Worm (Caenorhabditis elegans): ENCODE measurements around the gene hex-1.

Gene hex-1

ce11 chrX:2213400-2214362 lies 7.3 kb upstream of the hex-1 start:
- TF ChIP-seq snpc-4 (tag; optimal IDR thresholded peaks at IDR 0.05) (no peak), lsy-2 (tag; optimal IDR thresholded peaks at IDR 0.05) (no peak), unc-120 (tag; optimal IDR thresholded peaks at IDR 0.05; ENCODE audit: poor library complexity, severe bottlenecking) (no peak), M03D4.4 (tag; optimal IDR thresholded peaks at IDR 0.05) (no peak), bed-3 (GFP tag; optimal IDR thresholded peaks at IDR 0.05) (no peak), ham-2 (GFP tag; optimal IDR thresholded peaks at IDR 0.05) (no peak), sptf-1 (tag; optimal IDR thresholded peaks at IDR 0.05) (peak; percentile 36), ztf-11 (tag; optimal IDR thresholded peaks at IDR 0.05) (no peak), ceh-39 (tag; optimal IDR thresholded peaks at IDR 0.05) (no peak)

- TF ChIP-seq mep-1 (tag; optimal IDR thresholded peaks at IDR 0.05) (no peak), zip-8 (tag; optimal IDR thresholded peaks at IDR 0.05) (no peak), cnd-1 (tag; optimal IDR thresholded peaks at IDR 0.05) (no peak), ces-1 (GFP tag; optimal IDR thresholded peaks at IDR 0.05) (no peak)
Measured at ce11 chrX:2214454-2214853, 6.5 kb upstream of the hex-1 start.

ce11 chrX:2215108-2215507 lies 5.8 kb upstream of the hex-1 start:
- TF ChIP-seq hlh-1 (tag; optimal IDR thresholded peaks at IDR 0.05) (no peak), sptf-1 (tag; optimal IDR thresholded peaks at IDR 0.05) (no peak), unc-39 (tag; optimal IDR thresholded peaks at IDR 0.05) (no peak), nhr-237 (tag; optimal IDR thresholded peaks at IDR 0.05) (no peak), nhr-76 (tag; optimal IDR thresholded peaks at IDR 0.05) (no peak), mep-1 (tag; optimal IDR thresholded peaks at IDR 0.05) (no peak), snpc-4 (tag; optimal IDR thresholded peaks at IDR 0.05) (no peak), ham-2 (GFP tag; optimal IDR thresholded peaks at IDR 0.05) (no peak), ces-1 (GFP tag; optimal IDR thresholded peaks at IDR 0.05) (no peak)

- TF ChIP-seq blmp-1 (tag; optimal IDR thresholded peaks at IDR 0.05) (no peak), sem-2 (GFP tag; optimal IDR thresholded peaks at IDR 0.05) (no peak), ztf-11 (tag; optimal IDR thresholded peaks at IDR 0.05) (no peak), mep-1 (tag; optimal IDR thresholded peaks at IDR 0.05) (no peak), lsy-2 (tag; optimal IDR thresholded peaks at IDR 0.05) (no peak), drap-1 (GFP tag; optimal IDR thresholded peaks at IDR 0.05) (no peak), mab-5 (tag; optimal IDR thresholded peaks at IDR 0.05) (no peak), hlh-1 (tag; optimal IDR thresholded peaks at IDR 0.05) (no peak), cnd-1 (tag; optimal IDR thresholded peaks at IDR 0.05) (no peak)
Measured at ce11 chrX:2216242-2216641, 4.7 kb upstream of the hex-1 start.

ce11 chrX:2216662-2217061 lies 4.3 kb upstream of the hex-1 start:
- no peak for TF ChIP-seq ces-1 (GFP tag; optimal IDR thresholded peaks at IDR 0.05)
- TF ChIP-seq sem-2 (GFP tag; optimal IDR thresholded peaks at IDR 0.05) = no peak
- TF ChIP-seq elt-3 (tag; optimal IDR thresholded peaks at IDR 0.05) = no peak
- TF ChIP-seq unc-39 (tag; optimal IDR thresholded peaks at IDR 0.05) = no peak
- TF ChIP-seq tbx-8 (GFP tag; optimal IDR thresholded peaks at IDR 0.05) = no peak
- peak; percentile 3 for TF ChIP-seq M03D4.4 (tag; optimal IDR thresholded peaks at IDR 0.05)
- TF ChIP-seq ham-2 (GFP tag; optimal IDR thresholded peaks at IDR 0.05) = peak; percentile 84
- no peak for TF ChIP-seq nhr-2 (tag; optimal IDR thresholded peaks at IDR 0.05)
- peak; percentile 67 for TF ChIP-seq sptf-1 (tag; optimal IDR thresholded peaks at IDR 0.05)
- TF ChIP-seq mls-2 (tag; optimal IDR thresholded peaks at IDR 0.05) = peak; percentile 48

ce11 chrX:2219006-2219405 lies 1.9 kb upstream of the hex-1 start:
- peak; percentile 45 for TF ChIP-seq lin-32 (GFP tag; optimal IDR thresholded peaks at IDR 0.05)
- TF ChIP-seq blmp-1 (tag; optimal IDR thresholded peaks at IDR 0.05) = peak; percentile 52
- no peak for TF ChIP-seq M03D4.4 (tag; optimal IDR thresholded peaks at IDR 0.05)
- no peak for TF ChIP-seq elt-3 (tag; optimal IDR thresholded peaks at IDR 0.05)
- no peak for TF ChIP-seq sem-2 (GFP tag; optimal IDR thresholded peaks at IDR 0.05)
- no peak for TF ChIP-seq nhr-12 (tag; optimal IDR thresholded peaks at IDR 0.05)
- TF ChIP-seq nhr-28 (tag; optimal IDR thresholded peaks at IDR 0.05) = no peak
- no peak for TF ChIP-seq lsy-2 (tag; optimal IDR thresholded peaks at IDR 0.05)
